Fruit fly (Drosophila melanogaster): Measurements from ENCODE around the gene CG31371.

- no peak for TF ChIP-seq jim (GFP tag; optimal IDR thresholded peaks at IDR 0.05)
- TF ChIP-seq Vsx2 (GFP tag; optimal IDR thresholded peaks at IDR 0.05; ENCODE audit: partially characterized antibody): no peak
Measured at dm6 chr3R:30505561-30506037, 2.3 kb upstream of the CG31371 start, which contains the start of the genes PH4alphaSG1 and CG15539.
